Worm (Caenorhabditis elegans) whole organism, young adult: ENCODE results near the gene C54E4.4.

Experiments used
- C06A6.2 ChIP-seq: fragments of 200-800 bp; sonication (Bioruptor generic); conservative IDR thresholded peaks from 2 replicates; pipeline ENCODE4 v1.3.6; 2022; ENCODE audit warnings: missing genetic modification characterization, missing compliant biosample characterization
- F37B4.10 ChIP-seq: fragments of 200-800 bp; sonication (Bioruptor generic); IDR thresholded peaks from 2 replicates; pipeline ENCODE4 v1.3.6; 2022; ENCODE audit warnings: missing genetic modification characterization, missing compliant biosample characterization
- F52B5.7 ChIP-seq: sonication (generic microtip); optimal IDR thresholded peaks from 2 replicates; lab custom pipeline; 2016; ENCODE audit warnings: mild to moderate bottlenecking, missing genetic modification characterization, missing compliant biosample characterization
- F55B11.4 ChIP-seq: sonication (generic microtip); optimal IDR thresholded peaks from 2 replicates; lab custom pipeline; 2016; ENCODE audit warnings: missing compliant biosample characterization, missing genetic modification characterization, borderline replicate concordance; ENCODE audit not compliant: insufficient read depth
- F57A8.1 ChIP-seq: fragments of 200-800 bp; sonication (Bioruptor generic); optimal IDR thresholded peaks from 2 replicates; lab custom pipeline; 2018; ENCODE audit warnings: mild to moderate bottlenecking, missing genetic modification characterization, moderate library complexity, missing compliant biosample characterization
- F57C9.4 ChIP-seq: sonication (generic microtip); optimal IDR thresholded peaks from 2 replicates; lab custom pipeline; 2017; ENCODE audit warnings: mild to moderate bottlenecking, missing genetic modification characterization, missing compliant biosample characterization
- K11D2.4 ChIP-seq: fragments of 200-800 bp; sonication (Bioruptor generic); IDR thresholded peaks from 2 replicates; pipeline ENCODE4 v1.3.6; 2022; ENCODE audit warnings: missing genetic modification reagents, missing genetic modification characterization, missing compliant biosample characterization
- T26A5.8 ChIP-seq: sonication (generic microtip); optimal IDR thresholded peaks from 2 replicates; lab custom pipeline; 2016; ENCODE audit warnings: missing genetic modification characterization, missing compliant biosample characterization
- Y67H2A.10 ChIP-seq: fragments of 200-800 bp; sonication (Bioruptor generic); conservative IDR thresholded peaks from 2 replicates; pipeline ENCODE4 v1.3.6; 2022; ENCODE audit warnings: missing genetic modification reagents, missing genetic modification characterization, missing compliant biosample characterization
- ZK185.1 ChIP-seq: sonication (generic microtip); optimal IDR thresholded peaks from 2 replicates; lab custom pipeline; 2016; ENCODE audit warnings: mild to moderate bottlenecking, missing genetic modification characterization, missing compliant biosample characterization; ENCODE audit not compliant: poor library complexity, severe bottlenecking
- attf-5 ChIP-seq: fragments of 200-800 bp; sonication (Bioruptor generic); optimal IDR thresholded peaks from 2 replicates; lab custom pipeline; 2018; ENCODE audit warnings: mild to moderate bottlenecking, missing genetic modification characterization, missing compliant biosample characterization
- attf-6 ChIP-seq: fragments of 200-800 bp; sonication (Bioruptor generic); IDR thresholded peaks from 2 replicates; pipeline ENCODE4 v1.3.6; 2022; ENCODE audit warnings: missing genetic modification reagents, missing genetic modification characterization, missing compliant biosample characterization
- bed-2 ChIP-seq: fragments of 200-800 bp; sonication (Bioruptor generic); IDR thresholded peaks from 2 replicates; pipeline ENCODE4 v1.3.6; 2022; ENCODE audit warnings: missing genetic modification reagents, missing genetic modification characterization, missing compliant biosample characterization
- cebp-1 ChIP-seq, 2 experiments: fragments of 200-800 bp in 1 of 2; sonication (Bioruptor generic) in 1 of 2; sonication (generic microtip) in 1 of 2; IDR thresholded peaks in 1 of 2; optimal IDR thresholded peaks in 1 of 2; 2 replicates each; pipeline versions ENCODE4 v1.3.6 to Lab custom; 2017 to 2022; ENCODE audit warnings: missing compliant biosample characterization in 2 of 2, missing genetic modification characterization in 2 of 2, mild to moderate bottlenecking in 1 of 2, missing genetic modification reagents in 1 of 2, moderate library complexity in 1 of 2
- dox-1 ChIP-seq: fragments of 200-800 bp; sonication (Bioruptor generic); IDR thresholded peaks from 2 replicates; pipeline ENCODE4 v1.3.6; 2022; ENCODE audit warnings: missing genetic modification reagents, missing genetic modification characterization, missing compliant biosample characterization
- ekl-4 ChIP-seq: fragments of 200-800 bp; sonication (Bioruptor generic); IDR thresholded peaks from 2 replicates; pipeline ENCODE4 v1.3.6; 2022; ENCODE audit warnings: missing genetic modification reagents, missing genetic modification characterization, missing compliant biosample characterization
- ets-4 ChIP-seq: fragments of 200-800 bp; sonication (Bioruptor generic); optimal IDR thresholded peaks from 2 replicates; lab custom pipeline; 2018; ENCODE audit warnings: mild to moderate bottlenecking, missing genetic modification characterization, missing compliant biosample characterization
- gei-17 ChIP-seq: fragments of 200-800 bp; sonication (Bioruptor generic); optimal IDR thresholded peaks from 2 replicates; lab custom pipeline; 2018; ENCODE audit warnings: mild to moderate bottlenecking, missing genetic modification characterization, missing compliant biosample characterization
- hsf-1 ChIP-seq: fragments of 200-800 bp; sonication (Bioruptor generic); IDR thresholded peaks from 2 replicates; pipeline ENCODE4 v1.3.6; 2022; ENCODE audit warnings: missing genetic modification reagents, missing genetic modification characterization, missing compliant biosample characterization
- lag-1 ChIP-seq: fragments of 200-800 bp; sonication (Bioruptor generic); IDR thresholded peaks from 2 replicates; pipeline ENCODE4 v1.3.6; 2022; ENCODE audit warnings: missing genetic modification reagents, missing genetic modification characterization, missing compliant biosample characterization
- lin-35 ChIP-seq, 3 experiments: fragments of 150-350 bp in 2 of 3; sonication (generic microtip) in 1 of 3; optimal IDR thresholded peaks; 2 replicates each; lab custom pipeline; 2014 to 2018; ENCODE audit warnings: missing biosample characterization in 3 of 3, missing genetic modification characterization in 3 of 3, missing genetic modification reagents in 3 of 3
- lir-1 ChIP-seq: fragments of 200-800 bp; sonication (Bioruptor generic); conservative IDR thresholded peaks from 2 replicates; pipeline ENCODE4 v1.3.6; 2022; ENCODE audit warnings: missing genetic modification reagents, missing genetic modification characterization, missing compliant biosample characterization
- mes-4 ChIP-seq: sonication (generic microtip); optimal IDR thresholded peaks from 2 replicates; lab custom pipeline; 2016; ENCODE audit warnings: missing genotype, missing genetic modification characterization, missing compliant biosample characterization
- nfya-1 ChIP-seq: sonication (generic microtip); optimal IDR thresholded peaks from 2 replicates; lab custom pipeline; 2017; ENCODE audit warnings: antibody characterized with exemption, missing compliant biosample characterization, missing genetic modification characterization, borderline replicate concordance; ENCODE audit not compliant: insufficient read depth
- nhr-27 ChIP-seq: fragments of 200-800 bp; sonication (Bioruptor generic); optimal IDR thresholded peaks from 2 replicates; lab custom pipeline; 2018; ENCODE audit warnings: mild to moderate bottlenecking, missing genetic modification characterization, moderate library complexity, missing compliant biosample characterization
- nhr-90 ChIP-seq: sonication (generic microtip); optimal IDR thresholded peaks from 2 replicates; lab custom pipeline; 2016; ENCODE audit warnings: missing genotype, mild to moderate bottlenecking, missing genetic modification characterization, missing compliant biosample characterization
- rpc-1 ChIP-seq, 2 experiments: fragments of 150-350 bp in 1 of 2; sonication (generic microtip) in 1 of 2; optimal IDR thresholded peaks; 2 replicates each; lab custom pipeline; 2014 to 2018; ENCODE audit warnings: missing biosample characterization in 1 of 2, missing genetic modification characterization in 1 of 2, missing genetic modification reagents in 1 of 2, missing genotype in 1 of 2
- sdz-38 ChIP-seq: sonication (generic microtip); optimal IDR thresholded peaks from 2 replicates; lab custom pipeline; 2016; ENCODE audit warnings: missing genotype, missing genetic modification characterization, missing compliant biosample characterization
- tlf-1 ChIP-seq: fragments of 200-800 bp; sonication (Bioruptor generic); optimal IDR thresholded peaks from 2 replicates; lab custom pipeline; 2018; ENCODE audit warnings: mild to moderate bottlenecking, missing genetic modification characterization, missing compliant biosample characterization
- ztf-26 ChIP-seq: sonication (generic microtip); optimal IDR thresholded peaks from 2 replicates; lab custom pipeline; 2017; ENCODE audit warnings: missing genetic modification characterization, missing compliant biosample characterization
- ztf-3 ChIP-seq: fragments of 200-800 bp; sonication (Bioruptor generic); optimal IDR thresholded peaks from 2 replicates; lab custom pipeline; 2018; ENCODE audit warnings: mild to moderate bottlenecking, missing genetic modification characterization, missing compliant biosample characterization

Gene C54E4.4

ce11 chrIV:2156239-2156638, 12.2 kb downstream of the C54E4.4 start:
- no peak for TF ChIP-seq F37B4.10
- no peak for TF ChIP-seq F52B5.7 (tag; lab: Kevin White, UChicago)
- no peak for TF ChIP-seq attf-6 (GFP tag; lab: Robert Waterston, UW)
- TF ChIP-seq ztf-3 (GFP tag; lab: Kevin White, UChicago), result no peak

ce11 chrIV:2149247-2149756, 19.1 kb downstream of the C54E4.4 start, which contains the start of gene C54E4.5:
C54E4.5 (minus strand) TSS chrIV:2149297.
- TF ChIP-seq tlf-1, result no peak
- peak; percentile 49; the same call in 1 of the 2 replicates for TF ChIP-seq cebp-1 (GFP tag; IDR thresholded peaks at IDR 0.05; lab: Robert Waterston, UW)
- peak; percentile 84 for TF ChIP-seq cebp-1 (tag; optimal IDR thresholded peaks at IDR 0.05; lab: Kevin White, UChicago)

ce11 chrIV:2142320-2142719, 26.1 kb downstream of the C54E4.4 start:
- no peak for TF ChIP-seq rpc-1 (optimal IDR thresholded peaks at IDR 0.05; lab: Kevin White, UChicago)
- no peak for TF ChIP-seq rpc-1 (tag; optimal IDR thresholded peaks at IDR 0.05; lab: Kevin White, UChicago)
- no peak for TF ChIP-seq sdz-38 (tag; lab: Kevin White, UChicago)
- TF ChIP-seq nhr-27 (tag; lab: Kevin White, UChicago), result no peak
- no peak for TF ChIP-seq ztf-26 (tag; lab: Kevin White, UChicago)
- no peak for TF ChIP-seq F57A8.1 (GFP tag; lab: Kevin White, UChicago)
- TF ChIP-seq bed-2 (GFP tag; lab: Robert Waterston, UW), result no peak

- TF ChIP-seq gei-17 (GFP tag; lab: Kevin White, UChicago) (no peak), ets-4 (no peak), F55B11.4 (tag; lab: Kevin White, UChicago) (no peak), lin-35 (GFP tag; optimal IDR thresholded peaks at IDR 0.05; lab: Kevin White, UChicago) (no peak), cebp-1 (GFP tag; IDR thresholded peaks at IDR 0.05; lab: Robert Waterston, UW) (no peak), cebp-1 (tag; optimal IDR thresholded peaks at IDR 0.05; lab: Kevin White, UChicago) (no peak), K11D2.4 (GFP tag; lab: Robert Waterston, UW) (no peak), tlf-1 (no peak), nfya-1 (tag; lab: Kevin White, UChicago) (no peak), ekl-4 (no peak), ZK185.1 (no peak), hsf-1 (no peak), F52B5.7 (tag; lab: Kevin White, UChicago) (no peak), T26A5.8 (tag; lab: Kevin White, UChicago) (no peak), nhr-90 (tag; lab: Kevin White, UChicago) (no peak), lag-1 (GFP tag; lab: Robert Waterston, UW) (no peak)
These were observed 27.9 kb downstream of the C54E4.4 start, which contains the start of gene C54E4.12 for ce11 chrIV:2140543-2140942. C54E4.12 (minus strand) TSS chrIV:2140643.

ce11 chrIV:2137478-2137877, 30.9 kb downstream of the C54E4.4 start:
- TF ChIP-seq Y67H2A.10 (GFP tag; lab: Robert Waterston, UW), result no peak
- TF ChIP-seq dox-1 (GFP tag; lab: Robert Waterston, UW), result no peak
- TF ChIP-seq lir-1 (GFP tag; lab: Robert Waterston, UW), result no peak
- TF ChIP-seq F57C9.4, result no peak
- no peak for TF ChIP-seq attf-5 (GFP tag; lab: Kevin White, UChicago)
- TF ChIP-seq mes-4 (tag; lab: Kevin White, UChicago), result no peak
- no peak for TF ChIP-seq C06A6.2 (GFP tag; lab: Robert Waterston, UW)
- no peak for TF ChIP-seq ztf-26 (tag; lab: Kevin White, UChicago)
